Worm (Caenorhabditis elegans): Measurements from ENCODE around the gene mrpl-46.

- TF ChIP-seq him-1 (tag; optimal IDR thresholded peaks at IDR 0.05) (no peak), W03F9.2 (tag; optimal IDR thresholded peaks at IDR 0.05) (no peak), dao-5 (tag; optimal IDR thresholded peaks at IDR 0.05) (no peak)
Observed at ce11 chrIV:768312-768711, 32.3 kb upstream of the mrpl-46 start, which contains the start of gene F56B3.2.

Data from whole organism, L4/young adult.